Fruit fly (Drosophila melanogaster) whole organism, embryonic: Measurements from ENCODE around the gene CG43120.
A peak's percentile ranks its signal among the peaks of the same experiment; 100 is the strongest.

ENCODE experiments used
- B-H1 ChIP-seq: fragments of 200-800 bp; sonication (Bioruptor generic); IDR thresholded peaks from 3 replicates; pipeline ENCODE4 v1.3.6; 2022; ENCODE audit warnings: missing biosample characterization, missing genetic modification characterization
- BtbVII ChIP-seq: fragments of 200-800 bp; sonication (Bioruptor generic); optimal IDR thresholded peaks from 3 replicates; lab custom pipeline; 2017; ENCODE audit warnings: missing biosample characterization, mild to moderate bottlenecking, missing genetic modification characterization
- CG1024 ChIP-seq: fragments of 200-800 bp; sonication (Bioruptor generic); IDR thresholded peaks from 2 replicates; pipeline ENCODE4 v1.3.6; 2022; ENCODE audit warnings: missing biosample characterization, missing genetic modification characterization
- CG10979 ChIP-seq: fragments of 200-800 bp; sonication (Bioruptor generic); optimal IDR thresholded peaks from 2 replicates; lab custom pipeline; 2018; ENCODE audit warnings: missing biosample characterization, mild to moderate bottlenecking, missing genetic modification characterization, moderate library complexity
- CG11504 ChIP-seq: fragments of 200-800 bp; sonication (Bioruptor generic); optimal IDR thresholded peaks from 3 replicates; lab custom pipeline; 2019; ENCODE audit warnings: missing biosample characterization, mild to moderate bottlenecking, missing genetic modification characterization, moderate library complexity
- CG1233 ChIP-seq: fragments of 200-800 bp; sonication (Bioruptor generic); optimal IDR thresholded peaks from 4 replicates; lab custom pipeline; 2018; ENCODE audit warnings: missing biosample characterization, mild to moderate bottlenecking, missing genetic modification characterization
- CG14965 ChIP-seq: fragments of 200-800 bp; sonication (Bioruptor generic); optimal IDR thresholded peaks from 2 replicates; lab custom pipeline; 2016; ENCODE audit warnings: missing biosample characterization, missing genetic modification characterization, borderline replicate concordance
- CG15011 ChIP-seq: fragments of 200-800 bp; sonication (Bioruptor generic); optimal IDR thresholded peaks from 3 replicates; lab custom pipeline; 2018; ENCODE audit warnings: missing biosample characterization, mild to moderate bottlenecking, missing genetic modification characterization
- CG1602 ChIP-seq: fragments of 200-800 bp; sonication (Bioruptor generic); optimal IDR thresholded peaks from 3 replicates; lab custom pipeline; 2016; ENCODE audit warnings: missing biosample characterization, missing genetic modification characterization
- CG16815 ChIP-seq: fragments of 200-800 bp; sonication (Bioruptor generic); optimal IDR thresholded peaks from 3 replicates; lab custom pipeline; 2017; ENCODE audit warnings: missing biosample characterization, mild to moderate bottlenecking, missing genetic modification characterization
- CG16863 ChIP-seq: fragments of 200-800 bp; sonication (Bioruptor generic); optimal IDR thresholded peaks from 3 replicates; lab custom pipeline; 2016; ENCODE audit warnings: missing biosample characterization, missing genetic modification characterization
- CG17802 ChIP-seq: fragments of 200-800 bp; sonication (Bioruptor generic); optimal IDR thresholded peaks from 2 replicates; lab custom pipeline; 2018; ENCODE audit warnings: missing biosample characterization, mild to moderate bottlenecking, missing genetic modification characterization, moderate library complexity
- CG2712 ChIP-seq: fragments of 200-800 bp; optimal IDR thresholded peaks from 3 replicates; lab custom pipeline; 2019; ENCODE audit warnings: missing biosample characterization, mild to moderate bottlenecking, missing genetic modification characterization, moderate library complexity
- CG31441 ChIP-seq: fragments of 200-800 bp; sonication (Bioruptor generic); IDR thresholded peaks from 2 replicates; pipeline ENCODE4 v1.3.6; 2022; ENCODE audit warnings: missing biosample characterization, missing genetic modification characterization
- CG3407 ChIP-seq: fragments of 200-800 bp; sonication (Bioruptor generic); optimal IDR thresholded peaks from 2 replicates; lab custom pipeline; 2018; ENCODE audit warnings: missing biosample characterization, mild to moderate bottlenecking, missing genetic modification characterization
- CG3726 ChIP-seq: fragments of 200-800 bp; sonication (Bioruptor generic); IDR thresholded peaks from 3 replicates; pipeline ENCODE4, ENCODE4 v1.3.6; 2022; ENCODE audit warnings: missing biosample characterization, missing genetic modification characterization
- CG43689 ChIP-seq: fragments of 200-800 bp; sonication (Bioruptor generic); IDR thresholded peaks from 2 replicates; pipeline ENCODE4 v1.3.6; 2022; ENCODE audit warnings: missing biosample characterization, missing genetic modification characterization
- CG4404 ChIP-seq: fragments of 200-800 bp; sonication (Bioruptor generic); IDR thresholded peaks from 2 replicates; pipeline ENCODE4 v1.3.6; 2022; ENCODE audit warnings: missing biosample characterization, missing genetic modification characterization
- CG6254 ChIP-seq: fragments of 200-800 bp; sonication (Bioruptor generic); optimal IDR thresholded peaks from 3 replicates; lab custom pipeline; 2017; ENCODE audit warnings: mild to moderate bottlenecking, missing biosample characterization, missing genetic modification reagents, missing genetic modification characterization
- CG8089 ChIP-seq: fragments of 200-800 bp; sonication (Bioruptor generic); optimal IDR thresholded peaks from 3 replicates; lab custom pipeline; 2016; ENCODE audit warnings: missing biosample characterization, missing genetic modification characterization
- CoRest ChIP-seq: fragments of 200-800 bp; sonication (Bioruptor generic); optimal IDR thresholded peaks from 3 replicates; lab custom pipeline; 2018; ENCODE audit warnings: missing biosample characterization, mild to moderate bottlenecking, missing genetic modification characterization, moderate library complexity
- Doc3 ChIP-seq: fragments of 200-800 bp; sonication (Bioruptor generic); IDR thresholded peaks from 3 replicates; pipeline ENCODE4 v1.3.6; 2022; ENCODE audit warnings: missing biosample characterization, missing genetic modification characterization; ENCODE audit not compliant: partially characterized antibody
- Drgx ChIP-seq: fragments of 200-800 bp; sonication (Bioruptor generic); IDR thresholded peaks from 2 replicates; pipeline ENCODE4 v1.3.6; 2022; ENCODE audit warnings: missing biosample characterization, missing genetic modification characterization
- ERR ChIP-seq: fragments of 200-800 bp; sonication (Bioruptor generic); optimal IDR thresholded peaks from 2 replicates; lab custom pipeline; 2016; ENCODE audit warnings: missing biosample characterization, missing genetic modification characterization
- Hey ChIP-seq: fragments of 200-800 bp; sonication (Bioruptor generic); optimal IDR thresholded peaks from 3 replicates; lab custom pipeline; 2018; ENCODE audit warnings: missing biosample characterization, mild to moderate bottlenecking, missing genetic modification characterization
- Jarid2 ChIP-seq: fragments of 200-800 bp; sonication (Bioruptor generic); optimal IDR thresholded peaks from 3 replicates; lab custom pipeline; 2017; ENCODE audit warnings: mild to moderate bottlenecking, missing biosample characterization, missing genetic modification reagents, missing genetic modification characterization
- Lim3 ChIP-seq: fragments of 200-800 bp; sonication (Bioruptor generic); IDR thresholded peaks from 2 replicates; pipeline ENCODE4 v1.3.6; 2022; ENCODE audit warnings: missing biosample characterization, missing genetic modification characterization
- Lpt ChIP-seq: fragments of >200 bp; optimal IDR thresholded peaks from 2 replicates; lab custom pipeline; 2018; ENCODE audit warnings: missing biosample characterization, missing genetic modification characterization
- Myb ChIP-seq: fragments of 200-800 bp; sonication (Bioruptor generic); optimal IDR thresholded peaks from 2 replicates; lab custom pipeline; 2016; ENCODE audit warnings: missing biosample characterization, missing genetic modification characterization
- Neu2 ChIP-seq: fragments of 200-800 bp; sonication (Bioruptor generic); optimal IDR thresholded peaks from 3 replicates; lab custom pipeline; 2016; ENCODE audit warnings: missing biosample characterization, missing genetic modification characterization, borderline replicate concordance
- Oli ChIP-seq: fragments of 200-800 bp; sonication (Bioruptor generic); optimal IDR thresholded peaks from 2 replicates; lab custom pipeline; 2018; ENCODE audit warnings: missing biosample characterization, mild to moderate bottlenecking, missing genetic modification characterization, moderate library complexity
- Pdp1 ChIP-seq, 2 experiments: fragments of 200-800 bp; sonication (Bioruptor generic); optimal IDR thresholded peaks; 3 replicates each; lab custom pipeline; 2016; ENCODE audit warnings: missing biosample characterization in 2 of 2, missing genetic modification characterization in 2 of 2, mild to moderate bottlenecking in 1 of 2, moderate library complexity in 1 of 2
- Six4 ChIP-seq: fragments of 200-800 bp; sonication (Bioruptor generic); optimal IDR thresholded peaks from 2 replicates; lab custom pipeline; 2016; ENCODE audit warnings: missing biosample characterization, missing genetic modification characterization
- Spps ChIP-seq: fragments of 200-800 bp; sonication (Bioruptor generic); optimal IDR thresholded peaks from 2 replicates; lab custom pipeline; 2018; ENCODE audit warnings: missing biosample characterization, mild to moderate bottlenecking, missing genetic modification characterization
- Taf1 ChIP-seq: fragments of 200-800 bp; sonication (Bioruptor generic); IDR thresholded peaks from 2 replicates; pipeline ENCODE4 v1.3.6; 2022; ENCODE audit warnings: missing biosample characterization, missing genetic modification characterization
- Vsx1 ChIP-seq: fragments of 200-800 bp; sonication (Bioruptor generic); optimal IDR thresholded peaks from 2 replicates; lab custom pipeline; 2017; ENCODE audit warnings: missing biosample characterization, mild to moderate bottlenecking, missing genetic modification characterization, missing genetic modification reagents
- ase ChIP-seq: fragments of 200-800 bp; sonication (Bioruptor generic); IDR thresholded peaks from 3 replicates; pipeline ENCODE4 v1.3.6; 2022; ENCODE audit warnings: missing biosample characterization, missing genetic modification characterization
- bowl ChIP-seq: fragments of 200-800 bp; sonication (Bioruptor generic); IDR thresholded peaks from 2 replicates; pipeline ENCODE4 v1.3.6; 2022; ENCODE audit warnings: missing biosample characterization, missing genetic modification characterization
- chn ChIP-seq: fragments of 200-800 bp; sonication (Bioruptor generic); optimal IDR thresholded peaks from 2 replicates; lab custom pipeline; 2016; ENCODE audit warnings: missing biosample characterization, missing genetic modification characterization
- ci ChIP-seq: fragments of 200-800 bp; sonication (Bioruptor generic); IDR thresholded peaks from 3 replicates; pipeline ENCODE4 v1.3.6; 2022; ENCODE audit warnings: missing biosample characterization, missing genetic modification characterization
- eve ChIP-seq, 2 experiments: fragments of >200 bp; optimal IDR thresholded peaks; 2 replicates each; lab custom pipeline; 2017; ENCODE audit warnings: missing biosample characterization in 2 of 2, missing genetic modification characterization in 2 of 2
- gcm ChIP-seq: fragments of 200-800 bp; sonication (Bioruptor generic); optimal IDR thresholded peaks from 2 replicates; lab custom pipeline; 2019; ENCODE audit warnings: missing biosample characterization, mild to moderate bottlenecking, missing genetic modification characterization, moderate library complexity
- gro ChIP-seq: fragments of 200-800 bp; sonication (Bioruptor generic); optimal IDR thresholded peaks from 2 replicates; lab custom pipeline; 2016; ENCODE audit warnings: missing biosample characterization, missing genetic modification characterization
- gsb-n ChIP-seq: fragments of 200-800 bp; sonication (Bioruptor generic); optimal IDR thresholded peaks from 3 replicates; lab custom pipeline; 2018; ENCODE audit warnings: missing biosample characterization, mild to moderate bottlenecking, missing genetic modification characterization
- mam ChIP-seq: fragments of 200-800 bp; sonication (Bioruptor generic); optimal IDR thresholded peaks from 3 replicates; lab custom pipeline; 2016; ENCODE audit warnings: missing biosample characterization, missing genetic modification characterization
- nom ChIP-seq: fragments of 200-800 bp; sonication (Bioruptor generic); optimal IDR thresholded peaks from 2 replicates; lab custom pipeline; 2017; ENCODE audit warnings: missing biosample characterization, missing genetic modification characterization, mild to moderate bottlenecking, moderate library complexity, missing genetic modification reagents
- psq ChIP-seq: fragments of 200-800 bp; sonication (Bioruptor generic); optimal IDR thresholded peaks from 2 replicates; lab custom pipeline; 2017; ENCODE audit warnings: missing biosample characterization, missing genetic modification characterization
- ranshi ChIP-seq: fragments of 200-800 bp; sonication (Bioruptor generic); IDR thresholded peaks from 2 replicates; pipeline ENCODE4 v1.3.6; 2022; ENCODE audit warnings: missing biosample characterization, missing genetic modification characterization
- rib ChIP-seq: fragments of 200-800 bp; sonication (Bioruptor generic); IDR thresholded peaks from 2 replicates; pipeline ENCODE4 v1.3.6; 2022; ENCODE audit warnings: missing biosample characterization, missing genetic modification characterization
- sd ChIP-seq: fragments of 200-800 bp; sonication (Bioruptor generic); optimal IDR thresholded peaks from 3 replicates; lab custom pipeline; 2018; ENCODE audit warnings: missing biosample characterization, mild to moderate bottlenecking, missing genetic modification characterization, moderate library complexity
- sens ChIP-seq: fragments of 200-800 bp; sonication (Bioruptor generic); peaks from one replicate; lab custom pipeline; 2016; ENCODE audit warnings: missing biosample characterization, missing genetic modification characterization
- tin ChIP-seq: fragments of 200-800 bp; sonication (Bioruptor generic); optimal IDR thresholded peaks from 3 replicates; lab custom pipeline; 2016; ENCODE audit warnings: missing biosample characterization, missing genetic modification characterization

Gene CG43120

dm6 chr3L:14364701-14365100 is 17.0 kb upstream of the CG43120 start (continued):
- TF ChIP-seq Doc3 (GFP tag; lab: Robert Waterston, UW) (no peak), psq (GFP tag; lab: Kevin White, UChicago) (no peak), Myb (GFP tag; lab: Kevin White, UChicago) (no peak), CG2712 (tag; lab: Kevin White, UChicago) (peak; percentile 73), CG43689 (GFP tag; lab: Robert Waterston, UW) (no peak), CG16815 (GFP tag; lab: Kevin White, UChicago) (peak; percentile 40), Oli (tag; lab: Kevin White, UChicago) (peak; percentile 45), bowl (no peak), CG17802 (tag; lab: Kevin White, UChicago) (no peak), nom (GFP tag; lab: Kevin White, UChicago) (peak; percentile 64), BtbVII (GFP tag; lab: Kevin White, UChicago) (no peak), tin (peak; percentile 44), Jarid2 (GFP tag; lab: Kevin White, UChicago) (no peak), gcm (GFP tag; lab: Kevin White, UChicago) (peak; percentile 15), rib (GFP tag; lab: Robert Waterston, UW) (no peak), Drgx (GFP tag; lab: Robert Waterston, UW) (peak; percentile 74), Spps (tag; lab: Kevin White, UChicago) (peak; percentile 9), CG8089 (GFP tag; lab: Kevin White, UChicago) (peak; percentile 9), Lpt (GFP tag; lab: Kevin White, UChicago) (no peak), CG4404 (GFP tag; lab: Robert Waterston, UW) (peak; percentile 53), CG3726 (GFP tag; lab: Robert Waterston, UW) (no peak), CG15011 (GFP tag; lab: Kevin White, UChicago) (no peak), CoRest (tag; lab: Kevin White, UChicago) (peak; percentile 47), chn (GFP tag; lab: Kevin White, UChicago) (peak; percentile 47), ranshi (peak; percentile 17; the same call in 1 of the 2 replicates), CG11504 (tag; lab: Kevin White, UChicago) (peak; percentile 42), sens (GFP tag; lab: Kevin White, UChicago) (peak; percentile 92), CG14965 (GFP tag; lab: Kevin White, UChicago) (no peak), CG16863 (peak; percentile 9), Neu2 (GFP tag; lab: Kevin White, UChicago) (no peak), CG1024 (GFP tag; lab: Robert Waterston, UW) (no peak), Taf1 (GFP tag; lab: Robert Waterston, UW) (no peak), Pdp1 (GFP tag; optimal IDR thresholded peaks at IDR 0.05; lab: Kevin White, UChicago) (peak; percentile 37 to 43), sd (no peak), CG31441 (peak; percentile 42; the same call in 1 of the 2 replicates), Lim3 (no peak), CG6254 (GFP tag; lab: Kevin White, UChicago) (no peak), B-H1 (no peak), Six4 (no peak), Vsx1 (GFP tag; lab: Kevin White, UChicago) (no peak), Hey (tag; lab: Kevin White, UChicago) (no peak), ase (no peak), mam (no peak), ci (peak; percentile 65; the same call in 2 of the 3 replicates), CG10979 (tag; lab: Kevin White, UChicago) (peak; percentile 34), CG1233 (no peak), gsb-n (tag; lab: Kevin White, UChicago) (peak; percentile 46), CG1602 (peak; percentile 69), eve (GFP tag; optimal IDR thresholded peaks at IDR 0.05; lab: Kevin White, UChicago) (peak in 1 of 2 experiments; percentile 36), gro (GFP tag; lab: Kevin White, UChicago) (no peak), CG3407 (GFP tag; lab: Kevin White, UChicago) (no peak), ERR (GFP tag; lab: Kevin White, UChicago) (no peak)
